Worm (Caenorhabditis elegans) whole organism, early embryonic: ENCODE measurements around the gene sds-22.

Source experiments
- F13C5.2 ChIP-seq: sonication (generic microtip); optimal IDR thresholded peaks from 2 replicates; lab custom pipeline; 2017; ENCODE audit warnings: mild to moderate bottlenecking, missing genetic modification characterization, inconsistent platforms, missing compliant biosample characterization
- aly-1 ChIP-seq: sonication (generic microtip); optimal IDR thresholded peaks from 2 replicates; lab custom pipeline; 2016; ENCODE audit warnings: missing genetic modification characterization, missing compliant biosample characterization
- ama-1 ChIP-seq: fragments of 150-350 bp; optimal IDR thresholded peaks from 2 replicates; lab custom pipeline; 2014
- ceh-13 ChIP-seq: fragments of 200-800 bp; sonication (Bioruptor generic); optimal IDR thresholded peaks from 2 replicates; lab custom pipeline; 2018; ENCODE audit warnings: mild to moderate bottlenecking, missing genetic modification characterization, missing compliant biosample characterization
- ceh-36 ChIP-seq: sonication (generic microtip); optimal IDR thresholded peaks from 2 replicates; lab custom pipeline; 2016; ENCODE audit warnings: missing genetic modification characterization, inconsistent platforms, missing compliant biosample characterization
- ets-7 ChIP-seq: sonication (generic microtip); optimal IDR thresholded peaks from 2 replicates; lab custom pipeline; 2016; ENCODE audit warnings: missing genotype, missing genetic modification characterization, missing compliant biosample characterization
- flt-1 ChIP-seq: fragments of 200-800 bp; sonication (Bioruptor generic); IDR thresholded peaks from 2 replicates; pipeline ENCODE4 v1.3.6; 2022; ENCODE audit warnings: missing genetic modification characterization, missing compliant biosample characterization
- hmbx-1 ChIP-seq: sonication (generic microtip); optimal IDR thresholded peaks from 2 replicates; lab custom pipeline; 2016; ENCODE audit warnings: mild to moderate bottlenecking, missing genetic modification characterization, missing compliant biosample characterization
- hmg-4 ChIP-seq: fragments of 200-800 bp; sonication (Bioruptor generic); optimal IDR thresholded peaks from 2 replicates; lab custom pipeline; 2018; ENCODE audit warnings: mild to moderate bottlenecking, missing genetic modification characterization, missing compliant biosample characterization
- pes-1 ChIP-seq: fragments of 200-800 bp; sonication (Bioruptor generic); IDR thresholded peaks from 2 replicates; pipeline ENCODE4 v1.3.6; 2022; ENCODE audit warnings: missing genetic modification reagents, missing genetic modification characterization, missing compliant biosample characterization
- tbx-11 ChIP-seq: fragments of 200-800 bp; sonication (Bioruptor generic); IDR thresholded peaks from 2 replicates; pipeline ENCODE4 v1.3.6; 2022; ENCODE audit warnings: missing genetic modification characterization, missing compliant biosample characterization
- tbx-37 ChIP-seq: fragments of 200-800 bp; sonication (Bioruptor generic); conservative IDR thresholded peaks from 2 replicates; pipeline ENCODE4 v1.3.6; 2022; ENCODE audit warnings: missing genetic modification reagents, missing genetic modification characterization, missing compliant biosample characterization
- tra-4 ChIP-seq: sonication (generic microtip); optimal IDR thresholded peaks from 2 replicates; lab custom pipeline; 2017; ENCODE audit warnings: missing genetic modification characterization, missing compliant biosample characterization

DNA sequence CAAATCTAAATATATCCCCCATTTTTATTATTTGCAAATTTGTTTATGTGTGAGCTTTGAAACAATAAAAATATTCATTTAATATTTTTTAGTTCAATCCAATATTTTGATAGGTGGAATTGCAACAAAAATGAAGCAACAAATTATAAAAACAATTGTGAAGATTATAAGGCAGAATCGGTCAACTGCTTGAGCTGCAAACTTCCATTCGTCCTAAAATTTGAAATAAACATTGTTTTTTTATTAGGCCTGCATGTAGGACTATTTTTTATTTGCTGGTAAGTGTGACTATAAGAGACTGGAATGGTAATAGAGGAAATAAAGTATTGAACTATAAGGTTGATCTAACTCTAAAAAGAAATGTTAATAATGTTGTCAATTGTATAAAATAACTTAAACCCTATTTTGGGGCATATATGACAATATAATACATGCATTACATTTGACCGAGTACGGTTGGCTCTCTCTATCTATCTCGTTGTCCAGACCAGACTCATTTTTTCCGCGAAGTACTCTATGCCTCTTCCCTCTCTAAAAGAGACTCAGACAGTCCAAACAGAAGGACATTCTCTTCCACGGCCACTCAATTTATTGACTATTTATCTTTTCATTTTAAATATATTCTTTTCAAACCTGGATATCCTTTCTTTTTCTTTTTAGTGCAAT is 12.5 kb upstream of the sds-22 start, which contains the start of gene T09A5.4:
- TF ChIP-seq tra-4 (no peak), ama-1 (lab: Kevin White, UChicago) (no peak), flt-1 (no peak), aly-1 (tag; lab: Kevin White, UChicago) (no peak), ets-7 (no peak), tbx-11 (no peak), F13C5.2 (tag; lab: Kevin White, UChicago) (no peak), ceh-13 (no peak), pes-1 (GFP tag; lab: Robert Waterston, UW) (no peak), tbx-37 (GFP tag; lab: Robert Waterston, UW) (no peak), hmbx-1 (tag; lab: Kevin White, UChicago) (no peak), ceh-36 (no peak), hmg-4 (GFP tag; lab: Kevin White, UChicago) (no peak)
